Worm (Caenorhabditis elegans): ENCODE measurements around the gene F41C3.8.

DNA sequence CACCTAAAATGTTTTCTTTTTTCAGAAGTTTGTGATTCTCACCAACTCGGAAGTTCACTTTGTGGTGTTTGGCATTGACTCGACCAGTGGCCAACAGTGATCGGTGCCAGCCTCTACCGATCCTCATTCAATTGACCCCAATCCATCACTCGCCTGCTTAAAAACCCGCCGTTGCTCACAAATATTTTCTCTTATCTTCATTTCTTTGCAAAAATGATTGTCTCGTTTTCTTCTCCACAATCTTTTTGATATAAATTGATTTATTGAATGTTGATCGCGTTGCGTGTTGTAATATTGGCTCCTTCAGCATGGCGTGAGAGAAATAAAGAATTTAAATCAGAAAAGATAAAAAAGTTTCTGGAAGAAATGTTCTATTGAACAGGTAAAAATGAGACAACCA lies 20.7 kb downstream of the F41C3.8 start:
- TF ChIP-seq ref-2 (tag; optimal IDR thresholded peaks at IDR 0.05) (no peak), ceh-22 (tag; optimal IDR thresholded peaks at IDR 0.05) (no peak)

Data from whole organism, late embryonic.